Worm (Caenorhabditis elegans) whole organism, young adult: ENCODE results near the gene Y7A9D.1.
A peak's percentile ranks its signal among the peaks of the same experiment; 100 is the strongest.

Source experiments
- C17E4.6 ChIP-seq: fragments of 200-800 bp; sonication (Bioruptor generic); IDR thresholded peaks from 2 replicates; pipeline ENCODE4 v1.3.6; 2022; ENCODE audit warnings: missing genetic modification reagents, missing genetic modification characterization, missing compliant biosample characterization
- D2030.7 ChIP-seq: fragments of 200-800 bp; sonication (Bioruptor generic); IDR thresholded peaks from 2 replicates; pipeline ENCODE4 v1.3.6; 2022; ENCODE audit warnings: missing genetic modification reagents, missing genetic modification characterization, missing compliant biosample characterization
- F10E7.11 ChIP-seq: sonication (generic microtip); optimal IDR thresholded peaks from 2 replicates; lab custom pipeline; 2017; ENCODE audit warnings: mild to moderate bottlenecking, missing genetic modification characterization, moderate library complexity, missing compliant biosample characterization
- F52B5.7 ChIP-seq: sonication (generic microtip); optimal IDR thresholded peaks from 2 replicates; lab custom pipeline; 2016; ENCODE audit warnings: mild to moderate bottlenecking, missing genetic modification characterization, missing compliant biosample characterization
- F57A8.1 ChIP-seq: fragments of 200-800 bp; sonication (Bioruptor generic); optimal IDR thresholded peaks from 2 replicates; lab custom pipeline; 2018; ENCODE audit warnings: mild to moderate bottlenecking, missing genetic modification characterization, moderate library complexity, missing compliant biosample characterization
- F57C9.4 ChIP-seq: sonication (generic microtip); optimal IDR thresholded peaks from 2 replicates; lab custom pipeline; 2017; ENCODE audit warnings: mild to moderate bottlenecking, missing genetic modification characterization, missing compliant biosample characterization
- T26A5.8 ChIP-seq: sonication (generic microtip); optimal IDR thresholded peaks from 2 replicates; lab custom pipeline; 2016; ENCODE audit warnings: missing genetic modification characterization, missing compliant biosample characterization
- Y95B8A.8 ChIP-seq: fragments of 200-800 bp; sonication (Bioruptor generic); IDR thresholded peaks from 2 replicates; pipeline ENCODE4 v1.3.6; 2022; ENCODE audit warnings: missing genetic modification reagents, missing genetic modification characterization, missing compliant biosample characterization
- ama-1 ChIP-seq, 3 experiments: fragments of 150-350 bp in 1 of 3; sonication (generic microtip) in 2 of 3; optimal IDR thresholded peaks; 2 replicates each; lab custom pipeline; 2014 to 2018; ENCODE audit warnings: missing biosample characterization in 2 of 3, missing genetic modification characterization in 2 of 3, missing genetic modification reagents in 2 of 3
- aptf-3 ChIP-seq: fragments of 200-800 bp; sonication (Bioruptor generic); IDR thresholded peaks from 2 replicates; pipeline ENCODE4 v1.3.6; 2022; ENCODE audit warnings: missing genetic modification characterization, missing compliant biosample characterization
- atf-7 ChIP-seq: sonication (generic microtip); optimal IDR thresholded peaks from 2 replicates; lab custom pipeline; 2017; ENCODE audit warnings: mild to moderate bottlenecking, missing genetic modification characterization, missing compliant biosample characterization
- attf-5 ChIP-seq: fragments of 200-800 bp; sonication (Bioruptor generic); optimal IDR thresholded peaks from 2 replicates; lab custom pipeline; 2018; ENCODE audit warnings: mild to moderate bottlenecking, missing genetic modification characterization, missing compliant biosample characterization
- ccch-3 ChIP-seq: fragments of 200-800 bp; sonication (Bioruptor generic); optimal IDR thresholded peaks from 2 replicates; lab custom pipeline; 2018; ENCODE audit warnings: mild to moderate bottlenecking, missing genetic modification characterization, missing compliant biosample characterization
- cebp-1 ChIP-seq, 2 experiments: fragments of 200-800 bp in 1 of 2; sonication (Bioruptor generic) in 1 of 2; sonication (generic microtip) in 1 of 2; IDR thresholded peaks in 1 of 2; optimal IDR thresholded peaks in 1 of 2; 2 replicates each; pipeline versions ENCODE4 v1.3.6 to Lab custom; 2017 to 2022; ENCODE audit warnings: missing compliant biosample characterization in 2 of 2, missing genetic modification characterization in 2 of 2, mild to moderate bottlenecking in 1 of 2, missing genetic modification reagents in 1 of 2, moderate library complexity in 1 of 2
- cebp-2 ChIP-seq: fragments of 200-800 bp; sonication (Bioruptor generic); IDR thresholded peaks from 2 replicates; pipeline ENCODE4 v1.3.6; 2022; ENCODE audit warnings: missing genetic modification characterization, missing compliant biosample characterization
- ceh-40 ChIP-seq: fragments of 200-800 bp; sonication (Bioruptor generic); IDR thresholded peaks from 2 replicates; pipeline ENCODE4 v1.3.6; 2022; ENCODE audit warnings: missing genetic modification characterization, missing compliant biosample characterization
- ceh-79 ChIP-seq: sonication (generic microtip); optimal IDR thresholded peaks from 2 replicates; lab custom pipeline; 2017; ENCODE audit warnings: mild to moderate bottlenecking, missing genetic modification characterization, missing compliant biosample characterization
- die-1 ChIP-seq: sonication (generic microtip); optimal IDR thresholded peaks from 2 replicates; lab custom pipeline; 2016; ENCODE audit warnings: missing genotype, mild to moderate bottlenecking, missing genetic modification characterization, missing compliant biosample characterization
- egl-18 ChIP-seq: fragments of 200-800 bp; sonication (Bioruptor generic); IDR thresholded peaks from 2 replicates; pipeline ENCODE4 v1.3.6; 2022; ENCODE audit warnings: missing genetic modification reagents, missing genetic modification characterization, missing compliant biosample characterization
- egl-44 ChIP-seq: fragments of 200-800 bp; sonication (Bioruptor generic); IDR thresholded peaks from 2 replicates; pipeline ENCODE4 v1.3.6; 2022; ENCODE audit warnings: missing genetic modification reagents, missing genetic modification characterization, missing compliant biosample characterization
- ets-4 ChIP-seq: fragments of 200-800 bp; sonication (Bioruptor generic); optimal IDR thresholded peaks from 2 replicates; lab custom pipeline; 2018; ENCODE audit warnings: mild to moderate bottlenecking, missing genetic modification characterization, missing compliant biosample characterization
- gei-17 ChIP-seq: fragments of 200-800 bp; sonication (Bioruptor generic); optimal IDR thresholded peaks from 2 replicates; lab custom pipeline; 2018; ENCODE audit warnings: mild to moderate bottlenecking, missing genetic modification characterization, missing compliant biosample characterization
- hlh-12 ChIP-seq: sonication (generic microtip); optimal IDR thresholded peaks from 2 replicates; lab custom pipeline; 2016; ENCODE audit warnings: missing genetic modification characterization, missing compliant biosample characterization
- hrde-1 ChIP-seq: sonication (generic microtip); optimal IDR thresholded peaks from 2 replicates; lab custom pipeline; 2016; ENCODE audit warnings: missing genetic modification characterization, mild to moderate bottlenecking, missing compliant biosample characterization, moderate library complexity, missing genotype, missing genetic modification reagents, borderline replicate concordance
- lag-1 ChIP-seq: fragments of 200-800 bp; sonication (Bioruptor generic); IDR thresholded peaks from 2 replicates; pipeline ENCODE4 v1.3.6; 2022; ENCODE audit warnings: missing genetic modification reagents, missing genetic modification characterization, missing compliant biosample characterization
- lin-26 ChIP-seq: fragments of 200-800 bp; sonication (Bioruptor generic); IDR thresholded peaks from 2 replicates; pipeline ENCODE4 v1.3.6; 2022; ENCODE audit warnings: missing genetic modification reagents, missing genetic modification characterization, missing compliant biosample characterization
- lin-35 ChIP-seq, 3 experiments: fragments of 150-350 bp in 2 of 3; sonication (generic microtip) in 1 of 3; optimal IDR thresholded peaks; 2 replicates each; lab custom pipeline; 2014 to 2018; ENCODE audit warnings: missing biosample characterization in 3 of 3, missing genetic modification characterization in 3 of 3, missing genetic modification reagents in 3 of 3
- lsl-1 ChIP-seq: fragments of 200-800 bp; sonication (Bioruptor generic); optimal IDR thresholded peaks from 2 replicates; lab custom pipeline; 2018; ENCODE audit warnings: mild to moderate bottlenecking, missing genetic modification characterization, moderate library complexity, missing compliant biosample characterization
- madf-6 ChIP-seq: fragments of 200-800 bp; sonication (Bioruptor generic); IDR thresholded peaks from 2 replicates; pipeline ENCODE4 v1.3.6; 2022; ENCODE audit warnings: missing genetic modification reagents, missing genetic modification characterization, missing compliant biosample characterization
- nfyb-1 ChIP-seq: fragments of 200-800 bp; sonication (Bioruptor generic); IDR thresholded peaks from 2 replicates; pipeline ENCODE4 v1.3.6; 2022; ENCODE audit warnings: missing genetic modification reagents, missing genetic modification characterization, missing compliant biosample characterization
- nhr-27 ChIP-seq: fragments of 200-800 bp; sonication (Bioruptor generic); optimal IDR thresholded peaks from 2 replicates; lab custom pipeline; 2018; ENCODE audit warnings: mild to moderate bottlenecking, missing genetic modification characterization, moderate library complexity, missing compliant biosample characterization
- nhr-80 ChIP-seq: sonication (generic microtip); optimal IDR thresholded peaks from 2 replicates; lab custom pipeline; 2016; ENCODE audit warnings: missing genetic modification characterization, missing compliant biosample characterization
- nhr-90 ChIP-seq: sonication (generic microtip); optimal IDR thresholded peaks from 2 replicates; lab custom pipeline; 2016; ENCODE audit warnings: missing genotype, mild to moderate bottlenecking, missing genetic modification characterization, missing compliant biosample characterization
- rcor-1 ChIP-seq: fragments of 200-800 bp; sonication (Bioruptor generic); IDR thresholded peaks from 2 replicates; pipeline ENCODE4 v1.3.6; 2022; ENCODE audit warnings: missing genetic modification reagents, missing genetic modification characterization, missing compliant biosample characterization
- rec-8 ChIP-seq, 2 experiments: sonication (generic microtip); optimal IDR thresholded peaks; 2 replicates each; lab custom pipeline; 2016; ENCODE audit warnings: mild to moderate bottlenecking in 2 of 2, missing genetic modification characterization in 2 of 2, missing genetic modification reagents in 2 of 2, missing genotype in 2 of 2, missing biosample characterization in 1 of 2, missing compliant biosample characterization in 1 of 2, moderate library complexity in 1 of 2
- repo-1 ChIP-seq: sonication (generic microtip); optimal IDR thresholded peaks from 2 replicates; lab custom pipeline; 2017; ENCODE audit warnings: mild to moderate bottlenecking, missing genetic modification characterization, missing compliant biosample characterization
- sdz-38 ChIP-seq: sonication (generic microtip); optimal IDR thresholded peaks from 2 replicates; lab custom pipeline; 2016; ENCODE audit warnings: missing genotype, missing genetic modification characterization, missing compliant biosample characterization
- snpc-1.3 ChIP-seq: sonication (generic microtip); optimal IDR thresholded peaks from 2 replicates; lab custom pipeline; 2017; ENCODE audit warnings: missing genetic modification characterization, mild to moderate bottlenecking, missing compliant biosample characterization, antibody characterized with exemption, moderate library complexity, missing genotype, missing genetic modification reagents; ENCODE audit not compliant: insufficient read depth
- snpc-4 ChIP-seq, 5 experiments: fragments of 150-350 bp in 1 of 5; sonication (generic microtip) in 4 of 5; optimal IDR thresholded peaks; 2 replicates each; lab custom pipeline; 2014 to 2018; ENCODE audit warnings: missing genetic modification characterization in 5 of 5, missing biosample characterization in 3 of 5, antibody characterized with exemption in 2 of 5, mild to moderate bottlenecking in 2 of 5, missing compliant biosample characterization in 2 of 5, missing genotype in 2 of 5, moderate library complexity in 2 of 5, missing genetic modification reagents in 1 of 5
- tbp1 ChIP-seq: fragments of 200-800 bp; sonication (Bioruptor generic); optimal IDR thresholded peaks from 2 replicates; lab custom pipeline; 2018; ENCODE audit warnings: mild to moderate bottlenecking, missing genetic modification characterization, missing compliant biosample characterization
- tbx-9 ChIP-seq: sonication (generic microtip); optimal IDR thresholded peaks from 2 replicates; lab custom pipeline; 2016; ENCODE audit warnings: borderline replicate concordance, missing genetic modification characterization, inconsistent platforms, missing compliant biosample characterization
- tlf-1 ChIP-seq: fragments of 200-800 bp; sonication (Bioruptor generic); optimal IDR thresholded peaks from 2 replicates; lab custom pipeline; 2018; ENCODE audit warnings: mild to moderate bottlenecking, missing genetic modification characterization, missing compliant biosample characterization
- unc-130 ChIP-seq: sonication (generic microtip); optimal IDR thresholded peaks from 2 replicates; lab custom pipeline; 2016; ENCODE audit warnings: missing genetic modification reagents, missing genetic modification characterization, missing compliant biosample characterization
- unc-62 ChIP-seq: fragments of 150-350 bp; optimal IDR thresholded peaks from 2 replicates; lab custom pipeline; 2014; ENCODE audit warnings: missing biosample characterization, missing genetic modification reagents, missing genetic modification characterization
- ztf-26 ChIP-seq: sonication (generic microtip); optimal IDR thresholded peaks from 2 replicates; lab custom pipeline; 2017; ENCODE audit warnings: missing genetic modification characterization, missing compliant biosample characterization
- ztf-3 ChIP-seq: fragments of 200-800 bp; sonication (Bioruptor generic); optimal IDR thresholded peaks from 2 replicates; lab custom pipeline; 2018; ENCODE audit warnings: mild to moderate bottlenecking, missing genetic modification characterization, missing compliant biosample characterization

Gene Y7A9D.1

ce11 chrIV:16397845-16398607 is 16.0 kb upstream of the Y7A9D.1 start (continued):
- TF ChIP-seq ets-4 (GFP tag; lab: Kevin White, UChicago), result no peak
- peak; percentile 95 for TF ChIP-seq lin-26 (GFP tag; lab: Robert Waterston, UW)
- peak; percentile 28 for TF ChIP-seq hrde-1 (tag; lab: Kevin White, UChicago)
- TF ChIP-seq lin-35 (GFP tag; optimal IDR thresholded peaks at IDR 0.05; lab: Kevin White, UChicago), result peak in 1 of 3 experiments; percentile 43
- no peak for TF ChIP-seq aptf-3 (GFP tag; lab: Robert Waterston, UW)
- peak; percentile 25 for TF ChIP-seq F52B5.7 (tag; lab: Kevin White, UChicago)
- no peak for TF ChIP-seq tlf-1
- peak; percentile 46 to 60 for TF ChIP-seq rec-8 (tag; optimal IDR thresholded peaks at IDR 0.05; lab: Kevin White, UChicago)
- no peak for TF ChIP-seq ama-1 (optimal IDR thresholded peaks at IDR 0.05; lab: Kevin White, UChicago)
- TF ChIP-seq ama-1 (GFP tag; optimal IDR thresholded peaks at IDR 0.05; lab: Kevin White, UChicago), result peak; percentile 50 to 56
- TF ChIP-seq die-1 (tag; lab: Kevin White, UChicago), result peak; percentile 85
- TF ChIP-seq sdz-38 (tag; lab: Kevin White, UChicago), result no peak
- no peak for TF ChIP-seq ztf-3 (GFP tag; lab: Kevin White, UChicago)
- peak; percentile 41 for TF ChIP-seq nhr-27 (tag; lab: Kevin White, UChicago)
- TF ChIP-seq nhr-90 (tag; lab: Kevin White, UChicago), result peak; percentile 69
- TF ChIP-seq D2030.7 (GFP tag; lab: Robert Waterston, UW), result peak; percentile 75
- peak; percentile 57 for TF ChIP-seq snpc-1.3 (tag; lab: Kevin White, UChicago)
- peak; percentile 85; the same call in 1 of the 2 replicates for TF ChIP-seq cebp-2 (GFP tag; lab: Robert Waterston, UW)
- TF ChIP-seq F10E7.11 (tag; lab: Kevin White, UChicago), result no peak
- TF ChIP-seq Y95B8A.8 (GFP tag; lab: Robert Waterston, UW), result no peak
- TF ChIP-seq attf-5 (GFP tag; lab: Kevin White, UChicago), result peak; percentile 44
- TF ChIP-seq nhr-80, result no peak
- peak; percentile 31 for TF ChIP-seq lsl-1 (GFP tag; lab: Kevin White, UChicago)
- peak; percentile 59 for TF ChIP-seq rcor-1 (GFP tag; lab: Robert Waterston, UW)
- peak; percentile 69; the same call in 1 of the 2 replicates for TF ChIP-seq nfyb-1 (GFP tag; lab: Robert Waterston, UW)
- no peak for TF ChIP-seq ceh-40 (GFP tag; lab: Robert Waterston, UW)
- peak; percentile 32 for TF ChIP-seq ceh-79 (tag; lab: Kevin White, UChicago)
- no peak for TF ChIP-seq gei-17 (GFP tag; lab: Kevin White, UChicago)
- 0 out of 2 replicates have a peak, but pooled peaks have one; percentile 18 for TF ChIP-seq egl-18 (GFP tag; lab: Robert Waterston, UW)
- no peak for TF ChIP-seq ccch-3 (GFP tag; lab: Kevin White, UChicago)
- TF ChIP-seq unc-62, result no peak
- TF ChIP-seq tbx-9 (tag; lab: Kevin White, UChicago), result no peak
- no peak for TF ChIP-seq F57C9.4
- peak; percentile 9 for TF ChIP-seq unc-130 (GFP tag; lab: Kevin White, UChicago)
- TF ChIP-seq repo-1 (tag; lab: Kevin White, UChicago), result peak; percentile 0
- TF ChIP-seq hlh-12, result no peak
- TF ChIP-seq T26A5.8, result no peak
- TF ChIP-seq atf-7 (tag; lab: Kevin White, UChicago), result no peak
- TF ChIP-seq tbp1 (GFP tag; lab: Kevin White, UChicago), result peak; percentile 91
- TF ChIP-seq F57A8.1, result no peak
- TF ChIP-seq lag-1 (GFP tag; lab: Robert Waterston, UW), result no peak
- no peak for TF ChIP-seq ztf-26 (tag; lab: Kevin White, UChicago)
- TF ChIP-seq C17E4.6 (GFP tag; lab: Robert Waterston, UW), result no peak
- TF ChIP-seq cebp-1 (GFP tag; IDR thresholded peaks at IDR 0.05; lab: Robert Waterston, UW), result no peak
- peak; percentile 50 for TF ChIP-seq cebp-1 (tag; optimal IDR thresholded peaks at IDR 0.05; lab: Kevin White, UChicago)
- TF ChIP-seq egl-44 (GFP tag; lab: Robert Waterston, UW), result no peak
- TF ChIP-seq madf-6 (GFP tag; lab: Robert Waterston, UW), result peak; percentile 50
- TF ChIP-seq snpc-4 (GFP tag; optimal IDR thresholded peaks at IDR 0.05; lab: Kevin White, UChicago), result peak; percentile 88
- TF ChIP-seq snpc-4 (tag; optimal IDR thresholded peaks at IDR 0.05; lab: Kevin White, UChicago), result peak; percentile 18 to 96 (median 91)
